Fruit fly (Drosophila melanogaster) whole organism, wandering third instar larva: ENCODE data around the gene CG42340.

ENCODE experiments used
- Abd-B ChIP-seq: fragments of >200 bp; optimal IDR thresholded peaks from 2 replicates; lab custom pipeline; 2017; ENCODE audit warnings: missing biosample characterization, missing genetic modification characterization
- CG32264 ChIP-seq: fragments of 200-800 bp; sonication (Bioruptor generic); optimal IDR thresholded peaks from 2 replicates; lab custom pipeline; 2016; ENCODE audit warnings: missing biosample characterization, missing genetic modification characterization
- CG9705 ChIP-seq: fragments of 200-800 bp; sonication (Bioruptor generic); optimal IDR thresholded peaks from 2 replicates; lab custom pipeline; 2018; ENCODE audit warnings: missing biosample characterization, mild to moderate bottlenecking, missing genetic modification characterization
- CrebA ChIP-seq: fragments of 200-800 bp; sonication (Bioruptor generic); optimal IDR thresholded peaks from 2 replicates; lab custom pipeline; 2016; ENCODE audit warnings: missing biosample characterization, mild to moderate bottlenecking, missing genetic modification characterization, borderline replicate concordance
- Dfd ChIP-seq: fragments of >200 bp; optimal IDR thresholded peaks from 2 replicates; lab custom pipeline; 2017; ENCODE audit warnings: missing biosample characterization, missing genetic modification characterization
- Dif ChIP-seq: fragments of 200-275, 200-300 bp; sonication (Bioruptor generic); optimal IDR thresholded peaks from 2 replicates; lab custom pipeline; 2018; ENCODE audit warnings: missing biosample characterization, missing genetic modification characterization; ENCODE audit not compliant: partially characterized antibody
- GATAd ChIP-seq: sonication (Bioruptor generic); optimal IDR thresholded peaks from 2 replicates; lab custom pipeline; 2016; ENCODE audit warnings: missing biosample characterization, missing genetic modification characterization
- HLH106 ChIP-seq: fragments of 200-800 bp; optimal IDR thresholded peaks from 3 replicates; lab custom pipeline; 2019; ENCODE audit warnings: missing biosample characterization, mild to moderate bottlenecking, missing genetic modification characterization, moderate library complexity
- Hnf4 ChIP-seq: fragments of 200-800 bp; sonication (Bioruptor generic); optimal IDR thresholded peaks from 2 replicates; lab custom pipeline; 2016; ENCODE audit warnings: missing biosample characterization, mild to moderate bottlenecking, missing genetic modification characterization
- Hr78 ChIP-seq: fragments of >200 bp; optimal IDR thresholded peaks from 2 replicates; lab custom pipeline; 2017; ENCODE audit warnings: missing biosample characterization, missing genetic modification characterization
- Hr83 ChIP-seq: fragments of 200-300 bp; sonication (Bioruptor generic); optimal IDR thresholded peaks from 2 replicates; lab custom pipeline; 2016; ENCODE audit warnings: missing biosample characterization, mild to moderate bottlenecking, missing genetic modification characterization, moderate library complexity; ENCODE audit not compliant: poor library complexity, severe bottlenecking
- Jra ChIP-seq: sonication (Bioruptor generic); optimal IDR thresholded peaks from 2 replicates; lab custom pipeline; 2016; ENCODE audit warnings: missing biosample characterization, missing genetic modification characterization
- Mio ChIP-seq: sonication (Bioruptor generic); optimal IDR thresholded peaks from 2 replicates; lab custom pipeline; 2016; ENCODE audit warnings: missing biosample characterization, missing genetic modification characterization
- Myc ChIP-seq: fragments of >200 bp; optimal IDR thresholded peaks from 2 replicates; lab custom pipeline; 2017
- N ChIP-seq: fragments of >200 bp; optimal IDR thresholded peaks from 2 replicates; lab custom pipeline; 2018; ENCODE audit warnings: missing biosample characterization, missing external identifiers, missing genetic modification characterization
- OdsH ChIP-seq: fragments of 200-800 bp; sonication (Bioruptor generic); optimal IDR thresholded peaks from 2 replicates; lab custom pipeline; 2016; ENCODE audit warnings: missing biosample characterization, mild to moderate bottlenecking, missing genetic modification characterization
- Rel ChIP-seq, 2 experiments: fragments of 200-800 bp; sonication (Bioruptor generic) in 1 of 2; optimal IDR thresholded peaks; 2 replicates in 1 of 2; 3 replicates in 1 of 2; lab custom pipeline; 2016 to 2019; ENCODE audit warnings: mild to moderate bottlenecking in 2 of 2, missing biosample characterization in 2 of 2, missing genetic modification characterization in 2 of 2, moderate library complexity in 1 of 2
- Sp1 ChIP-seq: fragments of 200-800 bp; sonication (Bioruptor generic); optimal IDR thresholded peaks from 3 replicates; lab custom pipeline; 2019; ENCODE audit warnings: missing biosample characterization, mild to moderate bottlenecking, missing genetic modification characterization, moderate library complexity
- Vsx2 ChIP-seq: fragments of 200-300, 225-300 bp; sonication (Bioruptor generic); optimal IDR thresholded peaks from 2 replicates; lab custom pipeline; 2018; ENCODE audit warnings: missing biosample characterization, missing genetic modification characterization; ENCODE audit not compliant: partially characterized antibody
- br ChIP-seq: fragments of 200-800 bp; sonication (Bioruptor generic); optimal IDR thresholded peaks from 2 replicates; lab custom pipeline; 2016; ENCODE audit warnings: missing biosample characterization, missing genetic modification characterization
- brk ChIP-seq: fragments of 200-800 bp; sonication (Bioruptor generic); optimal IDR thresholded peaks from 2 replicates; lab custom pipeline; 2016; ENCODE audit warnings: missing biosample characterization, mild to moderate bottlenecking, missing genetic modification characterization
- dl ChIP-seq, 2 experiments: fragments of 175-275, 200-275 bp in 1 of 2; fragments of 200-275 bp in 1 of 2; sonication (Bioruptor generic); optimal IDR thresholded peaks; lab custom pipeline; 2018; ENCODE audit warnings: mild to moderate bottlenecking in 2 of 2, missing biosample characterization in 2 of 2, missing genetic modification characterization in 2 of 2, moderate library complexity in 2 of 2; ENCODE audit not compliant: partially characterized antibody in 2 of 2, insufficient read depth in 1 of 2
- dmrt93B ChIP-seq: fragments of 200-800 bp; sonication (Bioruptor generic); optimal IDR thresholded peaks from 2 replicates; lab custom pipeline; 2018; ENCODE audit warnings: missing biosample characterization, mild to moderate bottlenecking, missing genetic modification characterization
- dsf ChIP-seq: sonication (Bioruptor generic); optimal IDR thresholded peaks from 2 replicates; lab custom pipeline; 2016; ENCODE audit warnings: missing biosample characterization, missing genetic modification characterization, borderline replicate concordance
- ey ChIP-seq: fragments of 200-800 bp; sonication (Bioruptor generic); optimal IDR thresholded peaks from 2 replicates; lab custom pipeline; 2016; ENCODE audit warnings: missing biosample characterization, missing genetic modification characterization
- foxo ChIP-seq, 2 experiments: fragments of 200-800 bp; sonication (Bioruptor generic); optimal IDR thresholded peaks; 2 replicates in 1 of 2; 3 replicates in 1 of 2; lab custom pipeline; 2016 to 2017; ENCODE audit warnings: missing biosample characterization in 2 of 2, missing genetic modification characterization in 2 of 2
- fru ChIP-seq: fragments of 200-800 bp; sonication (Bioruptor generic); optimal IDR thresholded peaks from 3 replicates; lab custom pipeline; 2016; ENCODE audit warnings: missing biosample characterization, mild to moderate bottlenecking, missing genetic modification characterization
- h ChIP-seq: fragments of 200-800 bp; sonication (Bioruptor generic); optimal IDR thresholded peaks from 3 replicates; lab custom pipeline; 2016; ENCODE audit warnings: missing biosample characterization, mild to moderate bottlenecking, missing genetic modification characterization
- jim ChIP-seq: fragments of 175-275, 200-325 bp; sonication (Bioruptor generic); optimal IDR thresholded peaks from 2 replicates; lab custom pipeline; 2016; ENCODE audit warnings: missing biosample characterization, mild to moderate bottlenecking, missing genetic modification characterization
- lola ChIP-seq: fragments of >200 bp; optimal IDR thresholded peaks from 2 replicates; lab custom pipeline; 2017; ENCODE audit warnings: missing biosample characterization, missing genetic modification characterization
- pan ChIP-seq: fragments of >200 bp; optimal IDR thresholded peaks from 2 replicates; lab custom pipeline; 2017
- psq ChIP-seq: fragments of 200-800 bp; sonication (Bioruptor generic); optimal IDR thresholded peaks from 3 replicates; lab custom pipeline; 2017; ENCODE audit warnings: missing biosample characterization, mild to moderate bottlenecking, missing genetic modification characterization, moderate library complexity
- rgr ChIP-seq: fragments of 200-800 bp; sonication (Bioruptor generic); optimal IDR thresholded peaks from 3 replicates; lab custom pipeline; 2016; ENCODE audit warnings: missing biosample characterization, mild to moderate bottlenecking, missing genetic modification characterization
- sage ChIP-seq: fragments of 200-800 bp; sonication (Bioruptor generic); optimal IDR thresholded peaks from 2 replicates; lab custom pipeline; 2016; ENCODE audit warnings: missing biosample characterization, mild to moderate bottlenecking, missing genetic modification characterization
- sv ChIP-seq: fragments of 200-800 bp; sonication (Bioruptor generic); optimal IDR thresholded peaks from 3 replicates; lab custom pipeline; 2016; ENCODE audit warnings: missing biosample characterization, missing genetic modification characterization
- tai ChIP-seq: sonication (Bioruptor generic); optimal IDR thresholded peaks from 2 replicates; lab custom pipeline; 2016; ENCODE audit warnings: missing biosample characterization, missing genetic modification characterization
- usp ChIP-seq: fragments of >200 bp; optimal IDR thresholded peaks from 2 replicates; lab custom pipeline; 2017; ENCODE audit warnings: missing biosample characterization, missing genetic modification characterization
- woc ChIP-seq: sonication (Bioruptor generic); optimal IDR thresholded peaks from 2 replicates; lab custom pipeline; 2016; ENCODE audit warnings: missing biosample characterization, mild to moderate bottlenecking, missing genetic modification characterization

The CG42340 gene

dm6 chrX:6541277-6541676 is 17.2 kb upstream of the CG42340 start:
- no peak for TF ChIP-seq N
- TF ChIP-seq dsf (GFP tag; lab: Kevin White, UChicago): no peak
- no peak for TF ChIP-seq OdsH
- TF ChIP-seq h (GFP tag; lab: Kevin White, UChicago): no peak
- no peak for TF ChIP-seq Dif (GFP tag; lab: Kevin White, UChicago)
- TF ChIP-seq tai (GFP tag; lab: Kevin White, UChicago): no peak
- no peak for TF ChIP-seq dl (GFP tag; optimal IDR thresholded peaks at IDR 0.05; lab: Kevin White, UChicago; ENCODE audit: insufficient read depth in 1 of 2, partially characterized antibody in 2 of 2)
- no peak for TF ChIP-seq Mio (GFP tag; lab: Kevin White, UChicago)
- TF ChIP-seq pan (lab: Kevin White, UChicago): no peak
- TF ChIP-seq Vsx2 (GFP tag; lab: Kevin White, UChicago): no peak
- TF ChIP-seq usp: no peak
- no peak for TF ChIP-seq Hr78 (GFP tag; lab: Kevin White, UChicago)
- TF ChIP-seq rgr (GFP tag; lab: Kevin White, UChicago): no peak
- no peak for TF ChIP-seq Myc (lab: Kevin White, UChicago)

- TF ChIP-seq pan (lab: Kevin White, UChicago) (no peak), dmrt93B (GFP tag; lab: Kevin White, UChicago) (peak; percentile 61), OdsH (peak; percentile 70), jim (no peak), ey (GFP tag; lab: Kevin White, UChicago) (peak; percentile 78), Rel (GFP tag; optimal IDR thresholded peaks at IDR 0.05; lab: Kevin White, UChicago) (no peak), Rel (tag; optimal IDR thresholded peaks at IDR 0.05; lab: Kevin White, UChicago) (no peak), foxo (GFP tag; optimal IDR thresholded peaks at IDR 0.05; lab: Kevin White, UChicago) (peak in 1 of 2 experiments; percentile 76), psq (GFP tag; lab: Kevin White, UChicago) (peak; percentile 72), brk (no peak), sage (GFP tag; lab: Kevin White, UChicago) (no peak), Hr78 (GFP tag; lab: Kevin White, UChicago) (no peak), Hnf4 (peak; percentile 45), Abd-B (GFP tag; lab: Kevin White, UChicago) (no peak), GATAd (GFP tag; lab: Kevin White, UChicago) (no peak), br (GFP tag; lab: Kevin White, UChicago) (peak; percentile 77), HLH106 (tag; lab: Kevin White, UChicago) (peak; percentile 70), Dfd (GFP tag; lab: Kevin White, UChicago) (no peak), CG32264 (GFP tag; lab: Kevin White, UChicago) (no peak), N (no peak), dl (GFP tag; optimal IDR thresholded peaks at IDR 0.05; lab: Kevin White, UChicago; ENCODE audit: insufficient read depth in 1 of 2, partially characterized antibody in 2 of 2) (no peak), tai (GFP tag; lab: Kevin White, UChicago) (no peak), fru (GFP tag; lab: Kevin White, UChicago) (peak; percentile 81), Mio (GFP tag; lab: Kevin White, UChicago) (no peak), usp (no peak), CG9705 (GFP tag; lab: Kevin White, UChicago) (no peak), Sp1 (GFP tag; lab: Kevin White, UChicago) (peak; percentile 78), dsf (GFP tag; lab: Kevin White, UChicago) (no peak), sv (GFP tag; lab: Kevin White, UChicago) (no peak), rgr (GFP tag; lab: Kevin White, UChicago) (peak; percentile 60), h (GFP tag; lab: Kevin White, UChicago) (peak; percentile 74), woc (peak; percentile 82), lola (GFP tag; lab: Kevin White, UChicago) (no peak), CrebA (GFP tag; lab: Kevin White, UChicago) (no peak), Jra (GFP tag; lab: Kevin White, UChicago) (peak; percentile 20), Myc (lab: Kevin White, UChicago) (no peak), Hr83 (no peak), Dif (GFP tag; lab: Kevin White, UChicago) (no peak), Vsx2 (GFP tag; lab: Kevin White, UChicago) (no peak)
Measured at dm6 chrX:6540215-6540821, 16.2 kb upstream of the CG42340 start, which contains the start of gene CG34417. Gene CG34417, plus strand, starts transcription at chrX:6540771.
